Fruit fly (Drosophila melanogaster) whole organism, wandering third instar larva: ENCODE data around the gene CG7329.

ENCODE experiments used
- Rel ChIP-seq, 2 experiments: fragments of 200-800 bp; sonication (Bioruptor generic) in 1 of 2; optimal IDR thresholded peaks; 2 replicates in 1 of 2; 3 replicates in 1 of 2; lab custom pipeline; 2016 to 2019; ENCODE audit warnings: mild to moderate bottlenecking in 2 of 2, missing biosample characterization in 2 of 2, missing genetic modification characterization in 2 of 2, moderate library complexity in 1 of 2
- ey ChIP-seq: fragments of 200-800 bp; sonication (Bioruptor generic); optimal IDR thresholded peaks from 2 replicates; lab custom pipeline; 2016; ENCODE audit warnings: missing biosample characterization, missing genetic modification characterization
- usp ChIP-seq: fragments of >200 bp; optimal IDR thresholded peaks from 2 replicates; lab custom pipeline; 2017; ENCODE audit warnings: missing biosample characterization, missing genetic modification characterization

- TF ChIP-seq usp (GFP tag; lab: Kevin White, UChicago) (no peak), ey (GFP tag; lab: Kevin White, UChicago) (no peak), Rel (GFP tag; optimal IDR thresholded peaks at IDR 0.05; lab: Kevin White, UChicago) (no peak), Rel (tag; optimal IDR thresholded peaks at IDR 0.05; lab: Kevin White, UChicago) (peak; percentile 53)
Observed at dm6 chr2L:10687794-10688185, 49.5 kb upstream of the CG7329 start.
